Fruit fly (Drosophila melanogaster): ENCODE data around the gene asp.

- TF ChIP-seq CG7101 (tag; optimal IDR thresholded peaks at IDR 0.05) (no peak), toe (GFP tag; optimal IDR thresholded peaks at IDR 0.05) (no peak), cnc (optimal IDR thresholded peaks at IDR 0.05) (no peak), Crg-1 (GFP tag; optimal IDR thresholded peaks at IDR 0.05) (no peak), CG1620 (GFP tag; optimal IDR thresholded peaks at IDR 0.05) (no peak), ovo (GFP tag; optimal IDR thresholded peaks at IDR 0.05) (no peak), CG14711 (tag; optimal IDR thresholded peaks at IDR 0.05) (no peak), cic (GFP tag; optimal IDR thresholded peaks at IDR 0.05) (no peak), Mnt (GFP tag; optimal IDR thresholded peaks at IDR 0.05) (no peak), Clk (GFP tag; optimal IDR thresholded peaks at IDR 0.05) (no peak)
Observed at dm6 chr3R:24773016-24773415, 19.4 kb downstream of the asp start.

Measured in whole organism, adult.